Fruit fly (Drosophila melanogaster) whole organism, embryonic: ENCODE data around the gene CG31793.

Source experiments
- Awh ChIP-seq: fragments of 200-800 bp; sonication (Bioruptor generic); IDR thresholded peaks from 2 replicates; pipeline ENCODE4, ENCODE4 v1.3.6; 2022; ENCODE audit warnings: missing biosample characterization, missing genetic modification characterization
- CG10267 ChIP-seq: fragments of 200-800 bp; sonication (Bioruptor generic); optimal IDR thresholded peaks from 2 replicates; lab custom pipeline; 2018; ENCODE audit warnings: missing biosample characterization, mild to moderate bottlenecking, missing genetic modification characterization, moderate library complexity
- CG10431 ChIP-seq: fragments of 200-800 bp; sonication (Bioruptor generic); optimal IDR thresholded peaks from 3 replicates; lab custom pipeline; 2018; ENCODE audit warnings: missing biosample characterization, mild to moderate bottlenecking, missing genetic modification characterization
- CG10543 ChIP-seq: fragments of 200-800 bp; sonication (Bioruptor generic); optimal IDR thresholded peaks from 3 replicates; lab custom pipeline; 2017; ENCODE audit warnings: missing biosample characterization, mild to moderate bottlenecking, missing genetic modification characterization, moderate library complexity
- CG11456 ChIP-seq: fragments of 200-800 bp; sonication (Bioruptor generic); IDR thresholded peaks from 3 replicates; pipeline ENCODE4 v1.3.6; 2022; ENCODE audit warnings: missing biosample characterization, missing genetic modification characterization
- CG11695 ChIP-seq: fragments of 200-800 bp; sonication (Bioruptor generic); IDR thresholded peaks from 3 replicates; pipeline ENCODE4 v1.3.6; 2022; ENCODE audit warnings: missing biosample characterization, missing genetic modification characterization
- CG12659 ChIP-seq: fragments of 200-800 bp; sonication (Bioruptor generic); optimal IDR thresholded peaks from 3 replicates; lab custom pipeline; 2017; ENCODE audit warnings: mild to moderate bottlenecking, missing biosample characterization, missing genetic modification reagents, missing genetic modification characterization
- CG13894 ChIP-seq: fragments of 200-800 bp; sonication (Bioruptor generic); optimal IDR thresholded peaks from 3 replicates; lab custom pipeline; 2018; ENCODE audit warnings: missing biosample characterization, mild to moderate bottlenecking, missing genetic modification characterization, moderate library complexity
- CG15011 ChIP-seq: fragments of 200-800 bp; sonication (Bioruptor generic); optimal IDR thresholded peaks from 3 replicates; lab custom pipeline; 2018; ENCODE audit warnings: missing biosample characterization, mild to moderate bottlenecking, missing genetic modification characterization
- CG15269 ChIP-seq: fragments of 200-800 bp; sonication (Bioruptor generic); optimal IDR thresholded peaks from 2 replicates; lab custom pipeline; 2018; ENCODE audit warnings: missing biosample characterization, mild to moderate bottlenecking, missing genetic modification characterization, moderate library complexity
- CG1603 ChIP-seq: fragments of 200-800 bp; sonication (Bioruptor generic); optimal IDR thresholded peaks from 2 replicates; lab custom pipeline; 2019; ENCODE audit warnings: missing biosample characterization, mild to moderate bottlenecking, missing genetic modification characterization, moderate library complexity
- CG16779 ChIP-seq: fragments of 200-800 bp; sonication (Bioruptor generic); IDR thresholded peaks from 2 replicates; pipeline ENCODE4 v1.3.6; 2022; ENCODE audit warnings: missing biosample characterization, missing genetic modification characterization
- CG16815 ChIP-seq: fragments of 200-800 bp; sonication (Bioruptor generic); optimal IDR thresholded peaks from 3 replicates; lab custom pipeline; 2017; ENCODE audit warnings: missing biosample characterization, mild to moderate bottlenecking, missing genetic modification characterization
- CG2712 ChIP-seq: fragments of 200-800 bp; optimal IDR thresholded peaks from 3 replicates; lab custom pipeline; 2019; ENCODE audit warnings: missing biosample characterization, mild to moderate bottlenecking, missing genetic modification characterization, moderate library complexity
- CG30431 ChIP-seq: fragments of 200-800 bp; sonication (Bioruptor generic); optimal IDR thresholded peaks from 2 replicates; lab custom pipeline; 2017; ENCODE audit warnings: missing biosample characterization, missing genetic modification characterization
- CG31441 ChIP-seq: fragments of 200-800 bp; sonication (Bioruptor generic); IDR thresholded peaks from 2 replicates; pipeline ENCODE4 v1.3.6; 2022; ENCODE audit warnings: missing biosample characterization, missing genetic modification characterization
- CG3726 ChIP-seq: fragments of 200-800 bp; sonication (Bioruptor generic); IDR thresholded peaks from 3 replicates; pipeline ENCODE4, ENCODE4 v1.3.6; 2022; ENCODE audit warnings: missing biosample characterization, missing genetic modification characterization
- CG3838 ChIP-seq: fragments of 200-800 bp; sonication (Bioruptor generic); optimal IDR thresholded peaks from 3 replicates; lab custom pipeline; 2016; ENCODE audit warnings: missing biosample characterization, missing genetic modification characterization
- CG3847 ChIP-seq: fragments of 200-800 bp; sonication (Bioruptor generic); IDR thresholded peaks from 2 replicates; pipeline ENCODE4 v1.3.6; 2022; ENCODE audit warnings: missing biosample characterization, missing genetic modification characterization
- CG6254 ChIP-seq: fragments of 200-800 bp; sonication (Bioruptor generic); optimal IDR thresholded peaks from 3 replicates; lab custom pipeline; 2017; ENCODE audit warnings: mild to moderate bottlenecking, missing biosample characterization, missing genetic modification reagents, missing genetic modification characterization
- CG8281 ChIP-seq: fragments of 200-800 bp; sonication (Bioruptor generic); optimal IDR thresholded peaks from 2 replicates; lab custom pipeline; 2018; ENCODE audit warnings: missing biosample characterization, mild to moderate bottlenecking, missing genetic modification characterization, moderate library complexity
- CG8478 ChIP-seq: fragments of >200 bp; optimal IDR thresholded peaks from 2 replicates; lab custom pipeline; 2018
- CG9437 ChIP-seq: fragments of 200-800 bp; sonication (Bioruptor generic); optimal IDR thresholded peaks from 2 replicates; lab custom pipeline; 2018; ENCODE audit warnings: missing biosample characterization, mild to moderate bottlenecking, missing genetic modification characterization
- CG9817 ChIP-seq: fragments of 200-800 bp; sonication (Bioruptor generic); optimal IDR thresholded peaks from 2 replicates; lab custom pipeline; 2018; ENCODE audit warnings: missing biosample characterization, mild to moderate bottlenecking, missing genetic modification characterization, moderate library complexity
- CG9932 ChIP-seq: fragments of 200-800 bp; sonication (Bioruptor generic); IDR thresholded peaks from 2 replicates; pipeline ENCODE4 v1.3.6; 2022; ENCODE audit warnings: missing biosample characterization, missing genetic modification characterization
- Dp ChIP-seq: fragments of 200-800 bp; sonication (Bioruptor generic); optimal IDR thresholded peaks from 2 replicates; lab custom pipeline; 2018; ENCODE audit warnings: missing biosample characterization, mild to moderate bottlenecking, missing genetic modification characterization, moderate library complexity
- Drgx ChIP-seq: fragments of 200-800 bp; sonication (Bioruptor generic); IDR thresholded peaks from 2 replicates; pipeline ENCODE4 v1.3.6; 2022; ENCODE audit warnings: missing biosample characterization, missing genetic modification characterization
- Ets97D ChIP-seq: fragments of 200-800 bp; sonication (Bioruptor generic); optimal IDR thresholded peaks from 3 replicates; lab custom pipeline; 2016; ENCODE audit warnings: missing biosample characterization, missing genetic modification characterization
- HmgZ ChIP-seq: fragments of 200-800 bp; sonication (Bioruptor generic); optimal IDR thresholded peaks from 2 replicates; lab custom pipeline; 2018; ENCODE audit warnings: missing biosample characterization, mild to moderate bottlenecking, missing genetic modification characterization
- Opbp ChIP-seq: fragments of 200-800 bp; sonication (Bioruptor generic); IDR thresholded peaks from 3 replicates; pipeline ENCODE4 v1.3.6; 2022; ENCODE audit warnings: missing biosample characterization, missing genetic modification characterization; ENCODE audit not compliant: partially characterized antibody
- Side ChIP-seq: fragments of 200-800 bp; sonication (Bioruptor generic); optimal IDR thresholded peaks from 2 replicates; lab custom pipeline; 2016; ENCODE audit warnings: missing biosample characterization, missing genetic modification characterization
- Xbp1 ChIP-seq: fragments of 200-800 bp; sonication (Bioruptor generic); optimal IDR thresholded peaks from 3 replicates; lab custom pipeline; 2016; ENCODE audit warnings: missing biosample characterization, mild to moderate bottlenecking, missing genetic modification characterization
- fd64A ChIP-seq: fragments of 200-800 bp; sonication (Bioruptor generic); optimal IDR thresholded peaks from 3 replicates; lab custom pipeline; 2018; ENCODE audit warnings: missing biosample characterization, mild to moderate bottlenecking, missing genetic modification characterization
- gcm2 ChIP-seq: fragments of 200-800 bp; sonication (Bioruptor generic); optimal IDR thresholded peaks from 2 replicates; lab custom pipeline; 2016; ENCODE audit warnings: missing biosample characterization, missing genetic modification characterization
- gt ChIP-seq: fragments of 200-800 bp; sonication (Bioruptor generic); IDR thresholded peaks from 2 replicates; pipeline ENCODE4 v1.3.6; 2022; ENCODE audit warnings: missing biosample characterization, missing genetic modification characterization
- hbn ChIP-seq: fragments of 200-800 bp; sonication (Bioruptor generic); IDR thresholded peaks from 2 replicates; pipeline ENCODE4 v1.3.6; 2022; ENCODE audit warnings: missing biosample characterization, missing genetic modification characterization; ENCODE audit not compliant: partially characterized antibody
- jing ChIP-seq: fragments of 200-800 bp; sonication (Bioruptor generic); optimal IDR thresholded peaks from 2 replicates; lab custom pipeline; 2018; ENCODE audit warnings: missing biosample characterization, mild to moderate bottlenecking, missing genetic modification characterization
- kah ChIP-seq: fragments of 200-800 bp; sonication (Bioruptor generic); optimal IDR thresholded peaks from 2 replicates; lab custom pipeline; 2018; ENCODE audit warnings: missing biosample characterization, mild to moderate bottlenecking, missing genetic modification characterization
- ken ChIP-seq: fragments of 200-800 bp; sonication (Bioruptor generic); IDR thresholded peaks from 3 replicates; pipeline ENCODE4 v1.3.6; 2022; ENCODE audit warnings: missing biosample characterization, missing genetic modification characterization
- lov ChIP-seq, 2 experiments: fragments of 200-800 bp in 1 of 2; fragments of >200 bp in 1 of 2; sonication (Bioruptor generic) in 1 of 2; IDR thresholded peaks in 1 of 2; optimal IDR thresholded peaks in 1 of 2; 2 replicates in 1 of 2; 3 replicates in 1 of 2; pipeline versions ENCODE4 v1.3.6 to Lab custom; 2017 to 2022; ENCODE audit warnings: missing biosample characterization in 1 of 2, missing genetic modification characterization in 1 of 2
- peb ChIP-seq: fragments of 200-800 bp; sonication (Bioruptor generic); IDR thresholded peaks from 2 replicates; pipeline ENCODE4 v1.3.6; 2022; ENCODE audit warnings: missing biosample characterization, missing genetic modification characterization
- pfk ChIP-seq: fragments of 200-800 bp; sonication (Bioruptor generic); optimal IDR thresholded peaks from 2 replicates; lab custom pipeline; 2018; ENCODE audit warnings: missing biosample characterization, mild to moderate bottlenecking, missing genetic modification characterization, moderate library complexity
- phol ChIP-seq: fragments of 200-800 bp; sonication (Bioruptor generic); optimal IDR thresholded peaks from 3 replicates; lab custom pipeline; 2018; ENCODE audit warnings: missing biosample characterization, mild to moderate bottlenecking, missing genetic modification characterization, moderate library complexity
- rib ChIP-seq: fragments of 200-800 bp; sonication (Bioruptor generic); IDR thresholded peaks from 2 replicates; pipeline ENCODE4 v1.3.6; 2022; ENCODE audit warnings: missing biosample characterization, missing genetic modification characterization
- ro ChIP-seq: fragments of 200-800 bp; sonication (Bioruptor generic); IDR thresholded peaks from 2 replicates; pipeline ENCODE4 v1.3.6; 2022; ENCODE audit warnings: missing biosample characterization, missing genetic modification characterization
- sima ChIP-seq: fragments of 200-800 bp; sonication (Bioruptor generic); optimal IDR thresholded peaks from 2 replicates; lab custom pipeline; 2016; ENCODE audit warnings: missing biosample characterization, missing genetic modification characterization
- sqz ChIP-seq: fragments of 200-800 bp; sonication (Bioruptor generic); optimal IDR thresholded peaks from 3 replicates; lab custom pipeline; 2018; ENCODE audit warnings: missing biosample characterization, mild to moderate bottlenecking, missing genetic modification characterization
- sr ChIP-seq: fragments of 200-800 bp; sonication (Bioruptor generic); IDR thresholded peaks from 3 replicates; pipeline ENCODE4 v1.3.6; 2022; ENCODE audit warnings: missing biosample characterization, missing genetic modification characterization
- z ChIP-seq: fragments of 200-800 bp; sonication (Bioruptor generic); IDR thresholded peaks from 3 replicates; pipeline ENCODE4 v1.3.6; 2022; ENCODE audit warnings: missing biosample characterization, missing genetic modification characterization
- zfh2 ChIP-seq: fragments of 200-800 bp; sonication (Bioruptor generic); optimal IDR thresholded peaks from 2 replicates; lab custom pipeline; 2016; ENCODE audit warnings: missing biosample characterization, missing genetic modification characterization

Gene CG31793

DNA sequence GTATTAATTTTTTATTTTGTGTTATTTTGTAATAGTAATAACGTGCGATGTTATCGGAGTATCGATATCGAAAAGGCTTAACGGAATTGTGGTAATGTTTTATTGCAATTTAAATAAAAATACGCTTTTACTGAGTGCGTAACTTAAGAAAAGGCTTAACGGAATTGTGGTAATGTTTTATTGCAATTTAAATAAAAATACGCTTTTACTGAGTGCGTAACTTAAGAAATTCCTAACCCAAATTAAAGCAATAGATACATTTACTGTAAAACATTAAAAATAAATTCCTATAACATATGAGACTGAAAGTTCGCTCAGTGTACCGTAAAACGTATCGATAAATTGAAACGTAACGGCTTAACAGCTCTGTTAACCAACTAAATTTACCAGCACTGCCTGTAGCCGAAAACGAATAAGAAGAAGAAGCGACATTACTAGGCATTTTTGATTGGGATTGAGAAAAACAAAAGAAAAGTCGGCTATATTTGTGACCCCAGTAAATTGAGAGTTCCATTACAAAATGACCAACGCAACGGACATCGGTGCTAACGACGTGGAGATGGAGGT lies 48.5 kb downstream of the CG31793 start, which contains the start of gene Rpn3 (continued):
- TF ChIP-seq Side (peak; percentile 83), CG9932 (GFP tag; lab: Robert Waterston, UW) (peak; percentile 88), CG8478 (lab: Kevin White, UChicago) (no peak), Ets97D (GFP tag; lab: Kevin White, UChicago) (peak; percentile 77), sr (peak; percentile 29; the same call in 1 of the 3 replicates), CG13894 (tag; lab: Kevin White, UChicago) (peak; percentile 37), ro (peak; percentile 69), CG31441 (GFP tag; lab: Robert Waterston, UW) (peak; percentile 88), CG9437 (peak; percentile 99), zfh2 (GFP tag; lab: Kevin White, UChicago) (peak; percentile 77), Drgx (peak; percentile 73), phol (tag; lab: Kevin White, UChicago) (peak; percentile 88), Opbp (GFP tag; lab: Robert Waterston, UW) (no peak; the same call in 2 of the 3 replicates), rib (GFP tag; lab: Robert Waterston, UW) (peak; percentile 66; the same call in 1 of the 2 replicates), z (GFP tag; lab: Robert Waterston, UW) (no peak), CG15269 (peak; percentile 78), CG30431 (peak; percentile 44), Awh (GFP tag; lab: Robert Waterston, UW) (peak; percentile 85), CG10543 (GFP tag; lab: Kevin White, UChicago) (peak; percentile 16), jing (GFP tag; lab: Kevin White, UChicago) (no peak), gcm2 (peak; percentile 47), ken (GFP tag; lab: Robert Waterston, UW) (peak; percentile 76; the same call in 2 of the 3 replicates), CG1603 (peak; percentile 77), pfk (GFP tag; lab: Kevin White, UChicago) (no peak), sima (GFP tag; lab: Kevin White, UChicago) (peak; percentile 17), CG9817 (tag; lab: Kevin White, UChicago) (peak; percentile 67), hbn (GFP tag; lab: Robert Waterston, UW) (peak; percentile 64), CG6254 (no peak), kah (GFP tag; lab: Kevin White, UChicago) (no peak), fd64A (no peak), CG12659 (GFP tag; lab: Kevin White, UChicago) (peak; percentile 91), CG10267 (tag; lab: Kevin White, UChicago) (peak; percentile 92), Dp (GFP tag; lab: Kevin White, UChicago) (peak; percentile 10), CG10431 (GFP tag; lab: Kevin White, UChicago) (peak; percentile 12), CG3726 (GFP tag; lab: Robert Waterston, UW) (peak; percentile 54; the same call in 1 of the 3 replicates), HmgZ (tag; lab: Kevin White, UChicago) (peak; percentile 86), CG11456 (GFP tag; lab: Robert Waterston, UW) (peak; percentile 75; the same call in 2 of the 3 replicates), CG8281 (tag; lab: Kevin White, UChicago) (no peak), CG16779 (no peak), CG16815 (GFP tag; lab: Kevin White, UChicago) (peak; percentile 68), CG3838 (GFP tag; lab: Kevin White, UChicago) (peak; percentile 73), CG11695 (GFP tag; lab: Robert Waterston, UW) (peak; percentile 86), peb (GFP tag; lab: Robert Waterston, UW) (peak; percentile 79), Xbp1 (GFP tag; lab: Kevin White, UChicago) (peak; percentile 84), gt (0 out of 2 replicates have a peak, but pooled peaks have one; percentile 19), sqz (no peak), lov (optimal IDR thresholded peaks at IDR 0.05; lab: Kevin White, UChicago) (no peak), lov (GFP tag; IDR thresholded peaks at IDR 0.05; lab: Robert Waterston, UW) (peak; percentile 75; the same call in 1 of the 3 replicates), CG15011 (GFP tag; lab: Kevin White, UChicago) (no peak), CG2712 (tag; lab: Kevin White, UChicago) (peak; percentile 89), CG3847 (GFP tag; lab: Robert Waterston, UW) (peak; percentile 67)
